Worm (Caenorhabditis elegans) whole organism, mixed stage, embryonic: ENCODE results near the gene him-6.

ENCODE experiments used
- M03D4.4 ChIP-seq: sonication (generic microtip); optimal IDR thresholded peaks from 2 replicates; lab custom pipeline; 2017; ENCODE audit warnings: mild to moderate bottlenecking, missing genetic modification characterization, missing compliant biosample characterization
- bed-3 ChIP-seq: fragments of 200-800 bp; sonication (Bioruptor generic); optimal IDR thresholded peaks from 3 replicates; lab custom pipeline; 2018; ENCODE audit warnings: mild to moderate bottlenecking, missing genetic modification characterization, moderate library complexity, missing compliant biosample characterization
- blmp-1 ChIP-seq: fragments of 150-350 bp; optimal IDR thresholded peaks from 2 replicates; lab custom pipeline; 2014; ENCODE audit warnings: missing biosample characterization, missing genetic modification characterization
- ceh-39 ChIP-seq: fragments of 150-350 bp; optimal IDR thresholded peaks from 2 replicates; lab custom pipeline; 2014; ENCODE audit warnings: missing biosample characterization, missing genetic modification characterization
- ceh-43 ChIP-seq: fragments of 200-800 bp; sonication (Bioruptor generic); optimal IDR thresholded peaks from 2 replicates; lab custom pipeline; 2018; ENCODE audit warnings: mild to moderate bottlenecking, missing genetic modification characterization, moderate library complexity, missing compliant biosample characterization
- ceh-83 ChIP-seq: fragments of 200-800 bp; sonication (Bioruptor generic); optimal IDR thresholded peaks from 2 replicates; lab custom pipeline; 2018; ENCODE audit warnings: mild to moderate bottlenecking, missing genetic modification characterization, missing compliant biosample characterization
- ces-1 ChIP-seq: fragments of 150-350 bp; optimal IDR thresholded peaks from 2 replicates; lab custom pipeline; 2014; ENCODE audit warnings: missing biosample characterization, missing genetic modification reagents, missing genetic modification characterization
- cnd-1 ChIP-seq: fragments of 200-800 bp; sonication (Bioruptor generic); optimal IDR thresholded peaks from 2 replicates; lab custom pipeline; 2018; ENCODE audit warnings: mild to moderate bottlenecking, missing genetic modification characterization, missing compliant biosample characterization
- drap-1 ChIP-seq: fragments of 200-800 bp; sonication (Bioruptor generic); optimal IDR thresholded peaks from 3 replicates; lab custom pipeline; 2018; ENCODE audit warnings: mild to moderate bottlenecking, missing genetic modification characterization, missing compliant biosample characterization
- elt-1 ChIP-seq: sonication (generic microtip); optimal IDR thresholded peaks from 2 replicates; lab custom pipeline; 2017; ENCODE audit warnings: missing genetic modification characterization, mild to moderate bottlenecking, missing compliant biosample characterization, antibody characterized with exemption, moderate library complexity, borderline replicate concordance; ENCODE audit not compliant: insufficient read depth
- elt-3 ChIP-seq: fragments of 150-350 bp; optimal IDR thresholded peaks from 2 replicates; lab custom pipeline; 2014; ENCODE audit warnings: missing biosample characterization, missing genetic modification characterization
- flh-1 ChIP-seq: fragments of 200-800 bp; sonication (Bioruptor generic); optimal IDR thresholded peaks from 2 replicates; lab custom pipeline; 2018; ENCODE audit warnings: mild to moderate bottlenecking, missing genetic modification characterization, moderate library complexity, missing compliant biosample characterization
- ham-2 ChIP-seq: fragments of 200-800 bp; sonication (Bioruptor generic); optimal IDR thresholded peaks from 2 replicates; lab custom pipeline; 2018; ENCODE audit warnings: mild to moderate bottlenecking, missing genetic modification characterization, missing compliant biosample characterization
- hlh-1 ChIP-seq: fragments of 150-350 bp; optimal IDR thresholded peaks from 2 replicates; lab custom pipeline; 2014; ENCODE audit warnings: missing biosample characterization, missing genetic modification reagents, missing genetic modification characterization
- lin-13 ChIP-seq: fragments of 150-350 bp; optimal IDR thresholded peaks from 2 replicates; lab custom pipeline; 2014; ENCODE audit warnings: missing biosample characterization, missing genetic modification characterization
- lin-32 ChIP-seq: fragments of 200-800 bp; sonication (Bioruptor generic); optimal IDR thresholded peaks from 2 replicates; lab custom pipeline; 2018; ENCODE audit warnings: mild to moderate bottlenecking, missing genetic modification characterization, missing compliant biosample characterization
- lsy-2 ChIP-seq: fragments of 150-350 bp; optimal IDR thresholded peaks from 2 replicates; lab custom pipeline; 2014; ENCODE audit warnings: missing biosample characterization, missing genetic modification characterization
- mab-5 ChIP-seq: fragments of 150-350 bp; optimal IDR thresholded peaks from 2 replicates; lab custom pipeline; 2014; ENCODE audit warnings: missing biosample characterization, missing genetic modification characterization
- mep-1 ChIP-seq: fragments of 150-350 bp; optimal IDR thresholded peaks from 2 replicates; lab custom pipeline; 2017; ENCODE audit warnings: missing biosample characterization, missing genetic modification reagents, missing genetic modification characterization, inconsistent platforms
- mls-2 ChIP-seq: sonication (generic microtip); optimal IDR thresholded peaks from 2 replicates; lab custom pipeline; 2016; ENCODE audit warnings: mild to moderate bottlenecking, missing genetic modification characterization, moderate library complexity, missing compliant biosample characterization
- nhr-12 ChIP-seq: fragments of 150-350 bp; optimal IDR thresholded peaks from 2 replicates; lab custom pipeline; 2014; ENCODE audit warnings: missing biosample characterization, missing genetic modification characterization
- nhr-2 ChIP-seq: fragments of 150-350 bp; optimal IDR thresholded peaks from 2 replicates; lab custom pipeline; 2014; ENCODE audit warnings: missing biosample characterization, missing genetic modification characterization
- nhr-237 ChIP-seq: fragments of 150-350 bp; optimal IDR thresholded peaks from 2 replicates; lab custom pipeline; 2014; ENCODE audit warnings: missing biosample characterization, missing genetic modification characterization
- nhr-76 ChIP-seq: sonication (generic microtip); optimal IDR thresholded peaks from 2 replicates; lab custom pipeline; 2017; ENCODE audit warnings: missing biosample characterization, missing genetic modification characterization
- pha-4 ChIP-seq: fragments of 150-350 bp; optimal IDR thresholded peaks from 2 replicates; lab custom pipeline; 2018; ENCODE audit warnings: missing biosample characterization, missing genetic modification reagents, missing genetic modification characterization
- sem-2 ChIP-seq: fragments of 200-800 bp; sonication (Bioruptor generic); optimal IDR thresholded peaks from 2 replicates; lab custom pipeline; 2018; ENCODE audit warnings: mild to moderate bottlenecking, missing genetic modification characterization, missing compliant biosample characterization
- snpc-4 ChIP-seq: fragments of 150-350 bp; optimal IDR thresholded peaks from 2 replicates; lab custom pipeline; 2014; ENCODE audit warnings: missing biosample characterization, missing genetic modification characterization
- sptf-1 ChIP-seq: sonication (generic microtip); optimal IDR thresholded peaks from 2 replicates; lab custom pipeline; 2017; ENCODE audit warnings: mild to moderate bottlenecking, missing genetic modification characterization, moderate library complexity, missing compliant biosample characterization
- tbx-8 ChIP-seq: fragments of 200-800 bp; sonication (Bioruptor generic); optimal IDR thresholded peaks from 2 replicates; lab custom pipeline; 2018; ENCODE audit warnings: mild to moderate bottlenecking, missing genetic modification characterization, moderate library complexity, missing compliant biosample characterization
- unc-120 ChIP-seq: sonication (generic microtip); optimal IDR thresholded peaks from 2 replicates; lab custom pipeline; 2017; ENCODE audit warnings: missing genetic modification characterization, missing compliant biosample characterization; ENCODE audit not compliant: poor library complexity, severe bottlenecking
- unc-39 ChIP-seq: fragments of 150-350 bp; optimal IDR thresholded peaks from 2 replicates; lab custom pipeline; 2014; ENCODE audit warnings: missing biosample characterization, missing genetic modification characterization
- unc-62 ChIP-seq: fragments of 150-350 bp; optimal IDR thresholded peaks from 2 replicates; lab custom pipeline; 2014; ENCODE audit warnings: missing biosample characterization, missing genetic modification reagents, missing genetic modification characterization
- zip-8 ChIP-seq: fragments of 150-350 bp; optimal IDR thresholded peaks from 2 replicates; lab custom pipeline; 2014; ENCODE audit warnings: missing biosample characterization, missing genetic modification characterization
- ztf-11 ChIP-seq: fragments of 150-350 bp; optimal IDR thresholded peaks from 2 replicates; lab custom pipeline; 2014; ENCODE audit warnings: missing biosample characterization, missing genetic modification characterization

him-6 gene

DNA sequence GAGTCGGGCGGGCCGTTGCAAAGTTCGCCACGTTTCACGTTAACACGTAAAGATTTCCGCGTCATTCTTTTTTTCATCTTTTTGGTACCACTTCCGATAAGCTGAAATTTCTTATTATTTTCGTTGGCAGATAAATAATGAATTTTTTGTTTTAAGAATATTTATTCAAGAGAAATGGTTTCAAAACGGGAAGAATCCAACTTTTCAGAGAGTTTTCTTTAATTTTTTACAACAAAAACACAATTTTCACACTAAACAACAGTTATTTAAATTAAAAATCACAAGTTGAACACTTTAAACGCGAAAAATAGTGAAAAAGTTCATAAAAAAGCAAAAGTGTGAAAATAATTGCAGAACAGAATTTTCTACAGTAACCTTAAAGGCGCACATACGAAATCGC is 36.5 kb upstream of the him-6 start, which contains the start of gene spe-44:
spe-44 (minus strand) TSS at position 101 of the 400 bp plus-strand sequence.
- TF ChIP-seq ceh-83 (GFP tag; lab: Kevin White, UChicago): no peak
- no peak for TF ChIP-seq elt-3 (tag; lab: Kevin White, UChicago)
- TF ChIP-seq nhr-76 (tag; lab: Kevin White, UChicago): no peak
- TF ChIP-seq cnd-1 (tag; lab: Kevin White, UChicago): no peak
- TF ChIP-seq lsy-2 (tag; lab: Kevin White, UChicago): no peak
- no peak for TF ChIP-seq zip-8 (tag; lab: Kevin White, UChicago)
- no peak for TF ChIP-seq ham-2
- TF ChIP-seq nhr-237 (tag; lab: Kevin White, UChicago): no peak
- TF ChIP-seq ztf-11 (tag; lab: Kevin White, UChicago): no peak
- TF ChIP-seq snpc-4: no peak
- TF ChIP-seq unc-120 (tag; lab: Kevin White, UChicago): no peak
- no peak for TF ChIP-seq tbx-8 (GFP tag; lab: Kevin White, UChicago)
- no peak for TF ChIP-seq pha-4
- TF ChIP-seq hlh-1 (tag; lab: Kevin White, UChicago): no peak
- no peak for TF ChIP-seq bed-3 (GFP tag; lab: Kevin White, UChicago)
- no peak for TF ChIP-seq mls-2
- no peak for TF ChIP-seq unc-39
- no peak for TF ChIP-seq elt-1

- TF ChIP-seq ceh-39 (no peak), bed-3 (GFP tag; lab: Kevin White, UChicago) (no peak), unc-62 (GFP tag; lab: Kevin White, UChicago) (no peak), blmp-1 (no peak), nhr-237 (tag; lab: Kevin White, UChicago) (no peak), mls-2 (no peak), mep-1 (tag; lab: Kevin White, UChicago) (no peak), flh-1 (no peak), lin-32 (GFP tag; lab: Kevin White, UChicago) (no peak), ztf-11 (tag; lab: Kevin White, UChicago) (no peak), unc-120 (tag; lab: Kevin White, UChicago) (no peak), nhr-76 (tag; lab: Kevin White, UChicago) (no peak), ceh-83 (GFP tag; lab: Kevin White, UChicago) (no peak), pha-4 (no peak), cnd-1 (tag; lab: Kevin White, UChicago) (no peak)
Observed at ce11 chrIV:12454750-12455149, 35.8 kb upstream of the him-6 start, which contains the start of gene smz-1. Gene smz-1 (plus strand): TSS chrIV:12455050.

DNA sequence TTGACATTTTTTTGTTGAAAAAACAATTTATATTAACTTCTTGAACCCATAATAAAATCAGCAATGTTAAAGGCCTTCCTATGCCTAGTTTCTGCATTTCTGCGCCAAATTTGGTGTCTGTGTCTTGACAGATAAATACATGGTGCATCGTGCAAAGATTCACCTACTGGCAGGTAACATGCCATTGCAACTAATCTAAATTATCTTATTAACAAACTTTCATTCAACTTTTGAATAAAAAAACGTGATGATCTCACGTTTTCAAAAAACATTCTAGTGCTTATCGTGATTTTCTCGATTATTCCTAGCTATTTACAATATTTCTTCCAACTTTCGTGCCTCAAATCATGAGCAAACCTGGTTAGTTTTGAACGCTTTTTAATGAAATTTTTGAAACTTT is 34.0 kb upstream of the him-6 start, which contains the start of gene C25G4.7:
C25G4.7 (plus strand) TSS at position 301 of the 400 bp plus-strand sequence.
- TF ChIP-seq ceh-83 (GFP tag; lab: Kevin White, UChicago) (no peak), zip-8 (tag; lab: Kevin White, UChicago) (no peak), ces-1 (GFP tag; lab: Kevin White, UChicago) (no peak), sem-2 (GFP tag; lab: Kevin White, UChicago) (no peak), mls-2 (no peak), elt-3 (tag; lab: Kevin White, UChicago) (no peak), drap-1 (GFP tag; lab: Kevin White, UChicago) (no peak), sptf-1 (no peak)

ce11 chrIV:12463370-12463769 is 27.2 kb upstream of the him-6 start, which contains the start of gene C25G4.8:
Gene C25G4.8 (minus strand): TSS chrIV:12463470.
- TF ChIP-seq nhr-2 (no peak), pha-4 (no peak), M03D4.4 (tag; lab: Kevin White, UChicago) (no peak), nhr-12 (tag; lab: Kevin White, UChicago) (no peak), nhr-237 (tag; lab: Kevin White, UChicago) (no peak), mab-5 (tag; lab: Kevin White, UChicago) (no peak), ceh-43 (no peak), bed-3 (GFP tag; lab: Kevin White, UChicago) (no peak), nhr-76 (tag; lab: Kevin White, UChicago) (no peak), unc-39 (no peak), lin-13 (no peak), cnd-1 (tag; lab: Kevin White, UChicago) (no peak), hlh-1 (tag; lab: Kevin White, UChicago) (no peak), unc-62 (GFP tag; lab: Kevin White, UChicago) (no peak), blmp-1 (no peak), zip-8 (tag; lab: Kevin White, UChicago) (no peak), unc-120 (tag; lab: Kevin White, UChicago) (no peak)
